1 fruit fly cellular context compared by ENCODE assay signal in the genomic region with DNA sequence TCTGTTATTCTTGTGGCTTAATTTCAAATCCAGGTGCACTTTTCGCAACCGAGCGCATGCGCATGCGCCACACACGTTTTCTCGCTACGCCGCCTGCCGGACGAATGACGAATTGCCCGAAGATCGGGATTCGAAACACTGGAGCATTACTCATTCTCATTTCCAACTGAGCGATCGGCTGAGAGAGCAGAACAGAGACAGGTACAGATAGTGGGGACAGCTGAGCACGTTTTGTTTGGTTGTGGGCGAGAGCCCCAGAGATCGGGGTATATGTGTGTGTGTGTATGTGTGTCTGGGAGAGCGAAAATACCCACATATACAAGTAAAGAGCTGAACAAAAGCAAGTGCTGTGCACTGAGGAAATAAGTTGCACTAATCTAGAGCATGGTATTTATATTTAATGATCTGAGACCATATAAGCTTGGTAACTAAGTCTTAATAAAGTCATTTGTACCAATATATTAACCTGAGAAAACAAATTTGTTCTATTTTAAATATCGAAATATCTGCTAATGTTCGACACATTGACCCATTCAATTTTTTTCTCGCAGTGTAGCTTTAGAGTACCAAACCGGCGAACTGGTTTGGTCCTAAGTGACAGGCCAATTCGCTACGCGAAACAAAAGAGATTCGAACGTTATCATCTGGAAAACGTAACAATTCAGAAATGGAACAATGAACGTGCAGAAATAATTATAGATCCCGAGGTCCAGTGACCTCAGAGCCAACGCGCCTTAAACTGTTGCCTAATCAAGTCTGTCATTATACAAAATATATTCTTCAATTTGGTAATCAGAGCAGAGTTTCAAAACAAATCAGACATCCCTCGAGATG.
TF ChIP-seq lines count a peak whose summit lies in the region.

No protein-coding gene starts in this region.

TF ChIP-seq in whole organism, embryonic, 481 proteins besides CTCF, POLR2A, EP300 and RAD21 (continued from another document):
- TF ChIP-seq Fer3 (tag; optimal IDR thresholded peaks at IDR 0.05; lab: Kevin White, UChicago), result peak; percentile 99
- TF ChIP-seq so (GFP tag; IDR thresholded peaks at IDR 0.05; lab: Robert Waterston, UW), result peak; percentile 98
- TF ChIP-seq E2f2 (GFP tag; IDR thresholded peaks at IDR 0.05; lab: Robert Waterston, UW), result peak; percentile 81
- peak; percentile 98 for TF ChIP-seq CG6689 (GFP tag; IDR thresholded peaks at IDR 0.05; lab: Robert Waterston, UW)
- peak; percentile 97 for TF ChIP-seq CG10654 (GFP tag; optimal IDR thresholded peaks at IDR 0.05; lab: Kevin White, UChicago)
- TF ChIP-seq CG11247 (GFP tag; IDR thresholded peaks at IDR 0.05; lab: Robert Waterston, UW), result peak; percentile 89
- peak; percentile 98 for TF ChIP-seq CG34422 (GFP tag; IDR thresholded peaks at IDR 0.05; lab: Robert Waterston, UW)
- peak; percentile 89 for TF ChIP-seq CG9817 (tag; optimal IDR thresholded peaks at IDR 0.05; lab: Kevin White, UChicago)
- TF ChIP-seq CG11560 (tag; IDR thresholded peaks at IDR 0.05; lab: Robert Waterston, UW), result peak; percentile 85
- TF ChIP-seq CG16863 (GFP tag; optimal IDR thresholded peaks at IDR 0.05; lab: Kevin White, UChicago), result peak; percentile 90
- TF ChIP-seq pb (GFP tag; optimal IDR thresholded peaks at IDR 0.05; lab: Kevin White, UChicago), result peak; percentile 87
- TF ChIP-seq CG10366 (GFP tag; IDR thresholded peaks at IDR 0.05; lab: Robert Waterston, UW), result peak; percentile 95
- TF ChIP-seq org-1 (GFP tag; optimal IDR thresholded peaks at IDR 0.05; lab: Kevin White, UChicago), result peak; percentile 93
- TF ChIP-seq MTF-1 (GFP tag; optimal IDR thresholded peaks at IDR 0.05; lab: Kevin White, UChicago; ENCODE audit: borderline replicate concordance), result peak; percentile 96
- peak; percentile 89 for TF ChIP-seq Dip3 (GFP tag; optimal IDR thresholded peaks at IDR 0.05; lab: Kevin White, UChicago)
- peak; percentile 94 for TF ChIP-seq nmo (GFP tag; optimal IDR thresholded peaks at IDR 0.05; lab: Kevin White, UChicago)
- peak; percentile 95 for TF ChIP-seq Oli (tag; optimal IDR thresholded peaks at IDR 0.05; lab: Kevin White, UChicago)
- TF ChIP-seq sd (tag; optimal IDR thresholded peaks at IDR 0.05; lab: Kevin White, UChicago), result peak; percentile 80
- TF ChIP-seq CG10274 (GFP tag; optimal IDR thresholded peaks at IDR 0.05; lab: Kevin White, UChicago), result peak; percentile 99
- TF ChIP-seq inv (GFP tag; IDR thresholded peaks at IDR 0.05; lab: Robert Waterston, UW; ENCODE audit: partially characterized antibody), result 0 out of 2 replicates have a peak, but pooled peaks have one; percentile 10
- TF ChIP-seq sqz (GFP tag; optimal IDR thresholded peaks at IDR 0.05; lab: Kevin White, UChicago), result peak; percentile 97
- peak; percentile 93 for TF ChIP-seq onecut (GFP tag; IDR thresholded peaks at IDR 0.05; lab: Robert Waterston, UW)
- peak; percentile 38; the same call in 1 of the 2 replicates for TF ChIP-seq tna (GFP tag; IDR thresholded peaks at IDR 0.05; lab: Robert Waterston, UW; ENCODE audit: partially characterized antibody)
- peak; percentile 89 for TF ChIP-seq CG15601 (tag; optimal IDR thresholded peaks at IDR 0.05; lab: Kevin White, UChicago)
- TF ChIP-seq dmrt99B (tag; optimal IDR thresholded peaks at IDR 0.05; lab: Kevin White, UChicago), result peak; percentile 98
- peak; percentile 92 for TF ChIP-seq vfl (GFP tag; optimal IDR thresholded peaks at IDR 0.05; lab: Kevin White, UChicago)
- TF ChIP-seq CG13287 (GFP tag; IDR thresholded peaks at IDR 0.05; lab: Robert Waterston, UW; ENCODE audit: partially characterized antibody), result 0 out of 2 replicates have a peak, but pooled peaks have one; percentile 11
- peak; percentile 88 for TF ChIP-seq Ravus (GFP tag; IDR thresholded peaks at IDR 0.05; lab: Robert Waterston, UW)
- peak; percentile 99 for TF ChIP-seq lab (GFP tag; optimal IDR thresholded peaks at IDR 0.05; lab: Kevin White, UChicago)
